Worm (Caenorhabditis elegans) whole organism, young adult: ENCODE data around the gene mob-3.
"Not testable (repeated sequence)": the region's sequence is repeated elsewhere in the genome, so short reads cannot be mapped to it uniquely, and the experiment has no call there.

Experiments used
- D2030.7 ChIP-seq: fragments of 200-800 bp; sonication (Bioruptor generic); IDR thresholded peaks from 2 replicates; pipeline ENCODE4 v1.3.6; 2022; ENCODE audit warnings: missing genetic modification reagents, missing genetic modification characterization, missing compliant biosample characterization
- F23B12.7 ChIP-seq: sonication (generic microtip); optimal IDR thresholded peaks from 2 replicates; lab custom pipeline; 2017; ENCODE audit warnings: missing genetic modification characterization, mild to moderate bottlenecking, missing compliant biosample characterization, antibody characterized with exemption, moderate library complexity; ENCODE audit not compliant: insufficient read depth
- Y53G8AR.9 ChIP-seq: fragments of 200-800 bp; sonication (Bioruptor generic); conservative IDR thresholded peaks from 2 replicates; pipeline ENCODE4 v1.3.6; 2022; ENCODE audit warnings: missing genetic modification reagents, missing genetic modification characterization, missing compliant biosample characterization
- Y95B8A.8 ChIP-seq: fragments of 200-800 bp; sonication (Bioruptor generic); IDR thresholded peaks from 2 replicates; pipeline ENCODE4 v1.3.6; 2022; ENCODE audit warnings: missing genetic modification reagents, missing genetic modification characterization, missing compliant biosample characterization
- ZK185.1 ChIP-seq: sonication (generic microtip); optimal IDR thresholded peaks from 2 replicates; lab custom pipeline; 2016; ENCODE audit warnings: mild to moderate bottlenecking, missing genetic modification characterization, missing compliant biosample characterization; ENCODE audit not compliant: poor library complexity, severe bottlenecking
- chd-7 ChIP-seq: sonication (generic microtip); optimal IDR thresholded peaks from 2 replicates; lab custom pipeline; 2016; ENCODE audit warnings: mild to moderate bottlenecking, missing genetic modification characterization, moderate library complexity, missing compliant biosample characterization
- hlh-12 ChIP-seq: sonication (generic microtip); optimal IDR thresholded peaks from 2 replicates; lab custom pipeline; 2016; ENCODE audit warnings: missing genetic modification characterization, missing compliant biosample characterization
- let-526 ChIP-seq: fragments of 200-800 bp; sonication (Bioruptor generic); IDR thresholded peaks from 2 replicates; pipeline ENCODE4 v1.3.6; 2022; ENCODE audit warnings: missing genetic modification reagents, missing genetic modification characterization, missing compliant biosample characterization
- mxl-1 ChIP-seq: sonication (generic microtip); optimal IDR thresholded peaks from 2 replicates; lab custom pipeline; 2016; ENCODE audit warnings: missing genetic modification characterization, missing compliant biosample characterization
- nfya-1 ChIP-seq: sonication (generic microtip); optimal IDR thresholded peaks from 2 replicates; lab custom pipeline; 2017; ENCODE audit warnings: antibody characterized with exemption, missing compliant biosample characterization, missing genetic modification characterization, borderline replicate concordance; ENCODE audit not compliant: insufficient read depth
- nfya-2 ChIP-seq: fragments of 200-800 bp; sonication (Bioruptor generic); IDR thresholded peaks from 2 replicates; pipeline ENCODE4 v1.3.6; 2022; ENCODE audit warnings: missing genetic modification reagents, missing genetic modification characterization, missing compliant biosample characterization
- tlf-1 ChIP-seq: fragments of 200-800 bp; sonication (Bioruptor generic); optimal IDR thresholded peaks from 2 replicates; lab custom pipeline; 2018; ENCODE audit warnings: mild to moderate bottlenecking, missing genetic modification characterization, missing compliant biosample characterization
- ztf-22 ChIP-seq: fragments of 200-800 bp; sonication (Bioruptor generic); optimal IDR thresholded peaks from 2 replicates; lab custom pipeline; 2018; ENCODE audit warnings: mild to moderate bottlenecking, missing genetic modification characterization, moderate library complexity, missing compliant biosample characterization

DNA sequence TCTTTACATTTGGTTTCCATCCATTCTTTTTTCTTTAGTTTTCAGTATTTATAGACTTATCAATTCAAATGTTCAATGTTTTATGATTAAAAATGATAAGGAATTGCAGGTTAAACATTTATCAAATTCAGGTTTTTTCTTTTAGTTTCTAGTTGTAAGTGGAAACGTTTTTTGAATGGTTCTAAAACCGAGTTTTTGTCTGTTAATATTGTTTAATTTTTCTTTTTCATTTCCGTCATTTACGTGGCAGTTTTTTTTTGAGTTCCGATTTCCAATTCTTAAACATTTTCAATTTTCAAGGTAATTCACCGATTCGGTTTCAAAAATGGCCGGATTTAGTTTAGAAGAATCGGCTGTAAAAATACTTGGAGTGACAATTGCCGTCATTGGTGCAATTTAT is 13.9 kb downstream of the mob-3 start, which contains the start of gene T12B3.3:
- TF ChIP-seq D2030.7 (GFP tag; lab: Robert Waterston, UW); mxl-1 (tag; lab: Kevin White, UChicago); nfya-2 (GFP tag; lab: Robert Waterston, UW); nfya-1 (tag; lab: Kevin White, UChicago); ZK185.1; Y53G8AR.9 (GFP tag; lab: Robert Waterston, UW); chd-7 (tag; lab: Kevin White, UChicago); hlh-12 (tag; lab: Kevin White, UChicago); let-526 (GFP tag; lab: Robert Waterston, UW); ztf-22 (GFP tag; lab: Kevin White, UChicago); Y95B8A.8 (GFP tag; lab: Robert Waterston, UW); F23B12.7 (tag; lab: Kevin White, UChicago); tlf-1 (GFP tag; lab: Kevin White, UChicago): not testable (repeated sequence)
